Worm (Caenorhabditis elegans) whole organism, young adult: ENCODE measurements around the gene F49E12.8.
A peak's percentile ranks its signal among the peaks of the same experiment; 100 is the strongest.

Source experiments
- B0019.2 ChIP-seq: fragments of 200-800 bp; sonication (Bioruptor generic); conservative IDR thresholded peaks from 2 replicates; pipeline ENCODE4 v1.3.6; 2022; ENCODE audit warnings: missing genetic modification reagents, missing genetic modification characterization, missing compliant biosample characterization
- D2030.7 ChIP-seq: fragments of 200-800 bp; sonication (Bioruptor generic); IDR thresholded peaks from 2 replicates; pipeline ENCODE4 v1.3.6; 2022; ENCODE audit warnings: missing genetic modification reagents, missing genetic modification characterization, missing compliant biosample characterization
- F23B12.7 ChIP-seq: sonication (generic microtip); optimal IDR thresholded peaks from 2 replicates; lab custom pipeline; 2017; ENCODE audit warnings: missing genetic modification characterization, mild to moderate bottlenecking, missing compliant biosample characterization, antibody characterized with exemption, moderate library complexity; ENCODE audit not compliant: insufficient read depth
- F33H1.4 ChIP-seq: fragments of 200-800 bp; sonication (Bioruptor generic); IDR thresholded peaks from 2 replicates; pipeline ENCODE4 v1.3.6; 2022; ENCODE audit warnings: missing genetic modification reagents, missing genetic modification characterization, missing compliant biosample characterization
- F37B4.10 ChIP-seq: fragments of 200-800 bp; sonication (Bioruptor generic); IDR thresholded peaks from 2 replicates; pipeline ENCODE4 v1.3.6; 2022; ENCODE audit warnings: missing genetic modification characterization, missing compliant biosample characterization
- F52B5.7 ChIP-seq: sonication (generic microtip); optimal IDR thresholded peaks from 2 replicates; lab custom pipeline; 2016; ENCODE audit warnings: mild to moderate bottlenecking, missing genetic modification characterization, missing compliant biosample characterization
- K12H6.12 ChIP-seq: fragments of 200-800 bp; sonication (Bioruptor generic); optimal IDR thresholded peaks from 2 replicates; lab custom pipeline; 2018; ENCODE audit warnings: mild to moderate bottlenecking, missing genetic modification characterization, missing compliant biosample characterization
- aptf-2 ChIP-seq: fragments of 200-800 bp; sonication (Bioruptor generic); conservative IDR thresholded peaks from 2 replicates; pipeline ENCODE4 v1.3.6; 2022; ENCODE audit warnings: missing genetic modification reagents, missing genetic modification characterization, missing compliant biosample characterization
- bed-1 ChIP-seq: fragments of 200-800 bp; sonication (Bioruptor generic); IDR thresholded peaks from 2 replicates; pipeline ENCODE4 v1.3.6; 2022; ENCODE audit warnings: missing genetic modification reagents, missing genetic modification characterization, missing compliant biosample characterization
- bed-2 ChIP-seq: fragments of 200-800 bp; sonication (Bioruptor generic); IDR thresholded peaks from 2 replicates; pipeline ENCODE4 v1.3.6; 2022; ENCODE audit warnings: missing genetic modification reagents, missing genetic modification characterization, missing compliant biosample characterization
- cebp-1 ChIP-seq, 2 experiments: fragments of 200-800 bp in 1 of 2; sonication (Bioruptor generic) in 1 of 2; sonication (generic microtip) in 1 of 2; IDR thresholded peaks in 1 of 2; optimal IDR thresholded peaks in 1 of 2; 2 replicates each; pipeline versions ENCODE4 v1.3.6 to Lab custom; 2017 to 2022; ENCODE audit warnings: missing compliant biosample characterization in 2 of 2, missing genetic modification characterization in 2 of 2, mild to moderate bottlenecking in 1 of 2, missing genetic modification reagents in 1 of 2, moderate library complexity in 1 of 2
- ceh-58 ChIP-seq: fragments of 200-800 bp; sonication (Bioruptor generic); IDR thresholded peaks from 2 replicates; pipeline ENCODE4 v1.3.6; 2022; ENCODE audit warnings: missing genetic modification characterization, missing compliant biosample characterization
- dpl-1 ChIP-seq: fragments of 150-350 bp; optimal IDR thresholded peaks from 2 replicates; lab custom pipeline; 2014; ENCODE audit warnings: missing biosample characterization, missing genetic modification reagents, missing genetic modification characterization
- efl-1 ChIP-seq: fragments of 150-350 bp; optimal IDR thresholded peaks from 2 replicates; lab custom pipeline; 2014; ENCODE audit warnings: missing biosample characterization, missing genetic modification reagents, missing genetic modification characterization
- egl-44 ChIP-seq: fragments of 200-800 bp; sonication (Bioruptor generic); IDR thresholded peaks from 2 replicates; pipeline ENCODE4 v1.3.6; 2022; ENCODE audit warnings: missing genetic modification reagents, missing genetic modification characterization, missing compliant biosample characterization
- ekl-4 ChIP-seq: fragments of 200-800 bp; sonication (Bioruptor generic); IDR thresholded peaks from 2 replicates; pipeline ENCODE4 v1.3.6; 2022; ENCODE audit warnings: missing genetic modification reagents, missing genetic modification characterization, missing compliant biosample characterization
- gei-17 ChIP-seq: fragments of 200-800 bp; sonication (Bioruptor generic); optimal IDR thresholded peaks from 2 replicates; lab custom pipeline; 2018; ENCODE audit warnings: mild to moderate bottlenecking, missing genetic modification characterization, missing compliant biosample characterization
- hlh-26 ChIP-seq: fragments of 200-800 bp; sonication (Bioruptor generic); conservative IDR thresholded peaks from 2 replicates; pipeline ENCODE4 v1.3.6; 2022; ENCODE audit warnings: missing genetic modification reagents, missing genetic modification characterization, missing compliant biosample characterization
- hmg-1.2 ChIP-seq: fragments of 200-800 bp; sonication (Bioruptor generic); IDR thresholded peaks from 2 replicates; pipeline ENCODE4 v1.3.6; 2022; ENCODE audit warnings: missing genetic modification reagents, missing genetic modification characterization, missing compliant biosample characterization
- hsf-1 ChIP-seq: fragments of 200-800 bp; sonication (Bioruptor generic); IDR thresholded peaks from 2 replicates; pipeline ENCODE4 v1.3.6; 2022; ENCODE audit warnings: missing genetic modification reagents, missing genetic modification characterization, missing compliant biosample characterization
- lag-1 ChIP-seq: fragments of 200-800 bp; sonication (Bioruptor generic); IDR thresholded peaks from 2 replicates; pipeline ENCODE4 v1.3.6; 2022; ENCODE audit warnings: missing genetic modification reagents, missing genetic modification characterization, missing compliant biosample characterization
- lin-26 ChIP-seq: fragments of 200-800 bp; sonication (Bioruptor generic); IDR thresholded peaks from 2 replicates; pipeline ENCODE4 v1.3.6; 2022; ENCODE audit warnings: missing genetic modification reagents, missing genetic modification characterization, missing compliant biosample characterization
- lin-35 ChIP-seq, 3 experiments: fragments of 150-350 bp in 2 of 3; sonication (generic microtip) in 1 of 3; optimal IDR thresholded peaks; 2 replicates each; lab custom pipeline; 2014 to 2018; ENCODE audit warnings: missing biosample characterization in 3 of 3, missing genetic modification characterization in 3 of 3, missing genetic modification reagents in 3 of 3
- lir-1 ChIP-seq: fragments of 200-800 bp; sonication (Bioruptor generic); conservative IDR thresholded peaks from 2 replicates; pipeline ENCODE4 v1.3.6; 2022; ENCODE audit warnings: missing genetic modification reagents, missing genetic modification characterization, missing compliant biosample characterization
- lsl-1 ChIP-seq: fragments of 200-800 bp; sonication (Bioruptor generic); optimal IDR thresholded peaks from 2 replicates; lab custom pipeline; 2018; ENCODE audit warnings: mild to moderate bottlenecking, missing genetic modification characterization, moderate library complexity, missing compliant biosample characterization
- madf-3 ChIP-seq: fragments of 200-800 bp; sonication (Bioruptor generic); IDR thresholded peaks from 2 replicates; pipeline ENCODE4 v1.3.6; 2022; ENCODE audit warnings: missing genetic modification reagents, missing genetic modification characterization, missing compliant biosample characterization
- madf-6 ChIP-seq: fragments of 200-800 bp; sonication (Bioruptor generic); IDR thresholded peaks from 2 replicates; pipeline ENCODE4 v1.3.6; 2022; ENCODE audit warnings: missing genetic modification reagents, missing genetic modification characterization, missing compliant biosample characterization
- mcd-1 ChIP-seq: fragments of 200-800 bp; sonication (Bioruptor generic); IDR thresholded peaks from 2 replicates; pipeline ENCODE4 v1.3.6; 2022; ENCODE audit warnings: missing genetic modification reagents, missing genetic modification characterization, missing compliant biosample characterization
- mel-28 ChIP-seq: sonication (generic microtip); optimal IDR thresholded peaks from 2 replicates; lab custom pipeline; 2016; ENCODE audit warnings: borderline replicate concordance, mild to moderate bottlenecking, missing genetic modification characterization, missing compliant biosample characterization
- mes-4 ChIP-seq: sonication (generic microtip); optimal IDR thresholded peaks from 2 replicates; lab custom pipeline; 2016; ENCODE audit warnings: missing genotype, missing genetic modification characterization, missing compliant biosample characterization
- nfya-1 ChIP-seq: sonication (generic microtip); optimal IDR thresholded peaks from 2 replicates; lab custom pipeline; 2017; ENCODE audit warnings: antibody characterized with exemption, missing compliant biosample characterization, missing genetic modification characterization, borderline replicate concordance; ENCODE audit not compliant: insufficient read depth
- nfyb-1 ChIP-seq: fragments of 200-800 bp; sonication (Bioruptor generic); IDR thresholded peaks from 2 replicates; pipeline ENCODE4 v1.3.6; 2022; ENCODE audit warnings: missing genetic modification reagents, missing genetic modification characterization, missing compliant biosample characterization
- nhr-27 ChIP-seq: fragments of 200-800 bp; sonication (Bioruptor generic); optimal IDR thresholded peaks from 2 replicates; lab custom pipeline; 2018; ENCODE audit warnings: mild to moderate bottlenecking, missing genetic modification characterization, moderate library complexity, missing compliant biosample characterization
- nhr-80 ChIP-seq: sonication (generic microtip); optimal IDR thresholded peaks from 2 replicates; lab custom pipeline; 2016; ENCODE audit warnings: missing genetic modification characterization, missing compliant biosample characterization
- nhr-90 ChIP-seq: sonication (generic microtip); optimal IDR thresholded peaks from 2 replicates; lab custom pipeline; 2016; ENCODE audit warnings: missing genotype, mild to moderate bottlenecking, missing genetic modification characterization, missing compliant biosample characterization
- rcor-1 ChIP-seq: fragments of 200-800 bp; sonication (Bioruptor generic); IDR thresholded peaks from 2 replicates; pipeline ENCODE4 v1.3.6; 2022; ENCODE audit warnings: missing genetic modification reagents, missing genetic modification characterization, missing compliant biosample characterization
- repo-1 ChIP-seq: sonication (generic microtip); optimal IDR thresholded peaks from 2 replicates; lab custom pipeline; 2017; ENCODE audit warnings: mild to moderate bottlenecking, missing genetic modification characterization, missing compliant biosample characterization
- sdz-38 ChIP-seq: sonication (generic microtip); optimal IDR thresholded peaks from 2 replicates; lab custom pipeline; 2016; ENCODE audit warnings: missing genotype, missing genetic modification characterization, missing compliant biosample characterization
- snpc-1.1 ChIP-seq: sonication (generic microtip); optimal IDR thresholded peaks from 2 replicates; lab custom pipeline; 2017; ENCODE audit warnings: missing genetic modification characterization, mild to moderate bottlenecking, missing compliant biosample characterization, antibody characterized with exemption, moderate library complexity, missing genotype, missing genetic modification reagents; ENCODE audit not compliant: insufficient read depth
- snpc-1.3 ChIP-seq: sonication (generic microtip); optimal IDR thresholded peaks from 2 replicates; lab custom pipeline; 2017; ENCODE audit warnings: missing genetic modification characterization, mild to moderate bottlenecking, missing compliant biosample characterization, antibody characterized with exemption, moderate library complexity, missing genotype, missing genetic modification reagents; ENCODE audit not compliant: insufficient read depth
- snpc-3.4 ChIP-seq: sonication (generic microtip); optimal IDR thresholded peaks from 2 replicates; lab custom pipeline; 2017; ENCODE audit warnings: missing genetic modification characterization, mild to moderate bottlenecking, missing compliant biosample characterization, antibody characterized with exemption, moderate library complexity, missing genotype, missing genetic modification reagents
- tbx-9 ChIP-seq: sonication (generic microtip); optimal IDR thresholded peaks from 2 replicates; lab custom pipeline; 2016; ENCODE audit warnings: borderline replicate concordance, missing genetic modification characterization, inconsistent platforms, missing compliant biosample characterization
- xnd-1 ChIP-seq: sonication (generic microtip); optimal IDR thresholded peaks from 2 replicates; lab custom pipeline; 2016; ENCODE audit warnings: missing genotype, missing genetic modification reagents, missing genetic modification characterization, missing compliant biosample characterization
- ztf-25 ChIP-seq: fragments of 200-800 bp; sonication (Bioruptor generic); IDR thresholded peaks from 2 replicates; pipeline ENCODE4 v1.3.6; 2022; ENCODE audit warnings: missing genetic modification reagents, missing genetic modification characterization, missing compliant biosample characterization
- ztf-6 ChIP-seq: fragments of 200-800 bp; sonication (Bioruptor generic); IDR thresholded peaks from 2 replicates; pipeline ENCODE4 v1.3.6; 2022; ENCODE audit warnings: missing genetic modification reagents, missing genetic modification characterization, missing compliant biosample characterization

The F49E12.8 gene

DNA sequence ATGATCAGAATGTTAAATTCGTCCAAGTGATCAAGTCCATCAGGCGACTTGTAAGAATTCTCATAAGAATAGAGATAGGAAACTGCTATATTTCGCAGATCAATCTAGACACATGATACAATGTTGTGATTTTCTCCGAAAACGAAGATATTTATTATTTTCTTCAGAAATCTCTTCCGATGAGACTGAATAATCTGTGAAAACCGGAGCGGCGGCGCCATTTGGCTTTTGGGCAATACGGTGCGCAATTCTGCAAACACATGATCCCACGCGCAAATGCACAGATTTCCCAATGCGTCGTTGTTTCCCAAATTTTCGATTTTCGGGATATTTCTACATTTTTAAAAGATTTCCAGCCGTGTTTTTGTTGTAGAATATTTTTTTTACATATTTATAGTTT lies 48.1 kb upstream of the F49E12.8 start (continued):
- TF ChIP-seq F33H1.4 (GFP tag; lab: Robert Waterston, UW): peak; percentile 42; the same call in 1 of the 2 replicates
- TF ChIP-seq lin-35 (GFP tag; optimal IDR thresholded peaks at IDR 0.05; lab: Kevin White, UChicago): peak in 1 of 3 experiments; percentile 7
- peak; percentile 30; the same call in 1 of the 2 replicates for TF ChIP-seq cebp-1 (GFP tag; IDR thresholded peaks at IDR 0.05; lab: Robert Waterston, UW)
- peak; percentile 80 for TF ChIP-seq cebp-1 (tag; optimal IDR thresholded peaks at IDR 0.05; lab: Kevin White, UChicago)
- no peak for TF ChIP-seq madf-3
- TF ChIP-seq mel-28 (tag; lab: Kevin White, UChicago): no peak
- TF ChIP-seq dpl-1 (GFP tag; lab: Kevin White, UChicago): peak; percentile 9
- peak; percentile 5 for TF ChIP-seq xnd-1
- TF ChIP-seq efl-1 (GFP tag; lab: Kevin White, UChicago): peak; percentile 40
- peak; percentile 28; the same call in 1 of the 2 replicates for TF ChIP-seq hmg-1.2 (GFP tag; lab: Robert Waterston, UW)
- TF ChIP-seq ekl-4 (GFP tag; lab: Robert Waterston, UW): no peak
- TF ChIP-seq egl-44 (GFP tag; lab: Robert Waterston, UW): no peak
- TF ChIP-seq madf-6 (GFP tag; lab: Robert Waterston, UW): peak; percentile 70; the same call in 1 of the 2 replicates
- peak; percentile 22 for TF ChIP-seq snpc-1.1
- TF ChIP-seq hsf-1 (GFP tag; lab: Robert Waterston, UW): 0 out of 2 replicates have a peak, but pooled peaks have one; percentile 9
- 0 out of 2 replicates have a peak, but pooled peaks have one; percentile 17 for TF ChIP-seq D2030.7 (GFP tag; lab: Robert Waterston, UW)
- peak; percentile 67 for TF ChIP-seq lsl-1 (GFP tag; lab: Kevin White, UChicago)
- TF ChIP-seq F23B12.7: peak; percentile 48
- TF ChIP-seq nfyb-1: peak; percentile 17; the same call in 1 of the 2 replicates
- TF ChIP-seq mcd-1 (GFP tag; lab: Robert Waterston, UW): peak; percentile 49
- TF ChIP-seq, all 124 proteins: peak for 23

DNA sequence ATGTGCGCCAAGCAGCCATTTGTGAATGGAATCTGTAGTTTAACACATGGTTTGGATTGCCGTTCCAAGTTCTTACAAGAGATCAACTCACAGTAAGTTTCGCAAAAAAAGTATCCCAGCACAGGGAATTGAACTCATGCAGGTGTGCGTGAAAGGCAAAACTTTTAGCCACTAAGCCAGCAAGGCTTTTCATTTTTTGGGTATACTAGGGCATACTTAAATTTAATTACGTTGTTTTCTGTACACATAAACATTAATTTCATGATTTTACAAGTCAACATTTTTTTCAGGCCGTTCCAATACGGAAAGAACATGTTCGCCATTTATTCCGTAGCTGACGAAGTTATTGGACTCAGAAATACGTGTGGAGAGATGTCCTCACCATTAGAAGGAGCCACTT lies 47.4 kb upstream of the F49E12.8 start:
- TF ChIP-seq rcor-1 (GFP tag; lab: Robert Waterston, UW) (peak; percentile 73), bed-1 (GFP tag; lab: Robert Waterston, UW) (no peak), nfya-1 (tag; lab: Kevin White, UChicago) (no peak), F37B4.10 (GFP tag; lab: Robert Waterston, UW) (0 out of 2 replicates have a peak, but pooled peaks have one; percentile 75), mcd-1 (GFP tag; lab: Robert Waterston, UW) (peak; percentile 53; the same call in 1 of the 2 replicates), ceh-58 (GFP tag; lab: Robert Waterston, UW) (peak; percentile 98), lsl-1 (GFP tag; lab: Kevin White, UChicago) (peak; percentile 44), mes-4 (tag; lab: Kevin White, UChicago) (peak; percentile 88), ztf-6 (GFP tag; lab: Robert Waterston, UW) (peak; percentile 65; the same call in 1 of the 2 replicates), lag-1 (no peak), nhr-90 (tag; lab: Kevin White, UChicago) (peak; percentile 85), F52B5.7 (tag; lab: Kevin White, UChicago) (peak; percentile 93), tbx-9 (tag; lab: Kevin White, UChicago) (peak; percentile 95), K12H6.12 (tag; lab: Kevin White, UChicago) (no peak), snpc-1.3 (tag; lab: Kevin White, UChicago) (peak; percentile 88), snpc-3.4 (tag; lab: Kevin White, UChicago) (peak; percentile 92), repo-1 (tag; lab: Kevin White, UChicago) (peak; percentile 84), B0019.2 (GFP tag; lab: Robert Waterston, UW) (no peak), lin-26 (GFP tag; lab: Robert Waterston, UW) (peak; percentile 98), bed-2 (no peak), sdz-38 (tag; lab: Kevin White, UChicago) (peak; percentile 27), lir-1 (GFP tag; lab: Robert Waterston, UW) (no peak), aptf-2 (GFP tag; lab: Robert Waterston, UW) (no peak), hlh-26 (GFP tag; lab: Robert Waterston, UW) (no peak), F23B12.7 (no peak), gei-17 (GFP tag; lab: Kevin White, UChicago) (no peak), nhr-80 (peak; percentile 14), ztf-25 (GFP tag; lab: Robert Waterston, UW) (peak; percentile 86; the same call in 1 of the 2 replicates), nhr-27 (tag; lab: Kevin White, UChicago) (peak; percentile 95)
